Fruit fly (Drosophila melanogaster) whole organism, pupa: Measurements from ENCODE around the gene isoQC.
A peak's percentile ranks its signal among the peaks of the same experiment; 100 is the strongest.

Experiments
- CG10348 ChIP-seq: fragments of 200-800 bp; sonication (Bioruptor generic); IDR thresholded peaks from 2 replicates; pipeline ENCODE4 v1.3.6; 2022; ENCODE audit warnings: missing biosample characterization, missing genetic modification characterization
- CG12605 ChIP-seq: fragments of 200-800 bp; sonication (Bioruptor generic); IDR thresholded peaks from 2 replicates; pipeline ENCODE4 v1.3.6; 2022; ENCODE audit warnings: missing biosample characterization, missing genetic modification characterization
- CG13204 ChIP-seq: fragments of 200-800 bp; sonication (Bioruptor generic); optimal IDR thresholded peaks from 2 replicates; lab custom pipeline; 2018; ENCODE audit warnings: missing biosample characterization, mild to moderate bottlenecking, missing genetic modification characterization, moderate library complexity
- CG14655 ChIP-seq: fragments of 200-800 bp; sonication (Bioruptor generic); optimal IDR thresholded peaks from 3 replicates; lab custom pipeline; 2017; ENCODE audit warnings: mild to moderate bottlenecking, missing biosample characterization, missing genetic modification reagents, missing genetic modification characterization
- CG15710 ChIP-seq: fragments of 200-800 bp; sonication (Bioruptor generic); optimal IDR thresholded peaks from 2 replicates; lab custom pipeline; 2018; ENCODE audit warnings: missing biosample characterization, mild to moderate bottlenecking, missing genetic modification characterization, moderate library complexity
- CG17806 ChIP-seq: fragments of 200-800 bp; sonication (Bioruptor generic); optimal IDR thresholded peaks from 2 replicates; lab custom pipeline; 2018; ENCODE audit warnings: missing biosample characterization, mild to moderate bottlenecking, missing genetic modification characterization, moderate library complexity
- CG32121 ChIP-seq: fragments of 200-800 bp; sonication (Bioruptor generic); IDR thresholded peaks from 2 replicates; pipeline ENCODE4 v1.3.6; 2022; ENCODE audit warnings: missing biosample characterization, missing genetic modification characterization
- CG34367 ChIP-seq: fragments of 200-800 bp; sonication (Bioruptor generic); optimal IDR thresholded peaks from 2 replicates; lab custom pipeline; 2018; ENCODE audit warnings: missing biosample characterization, mild to moderate bottlenecking, missing genetic modification characterization
- CG4496 ChIP-seq: fragments of 200-800 bp; sonication (Bioruptor generic); IDR thresholded peaks from 3 replicates; pipeline ENCODE4 v1.3.6; 2022; ENCODE audit warnings: missing biosample characterization, missing genetic modification characterization
- CG8159 ChIP-seq: fragments of 200-800 bp; sonication (Bioruptor generic); optimal IDR thresholded peaks from 3 replicates; lab custom pipeline; 2018; ENCODE audit warnings: missing biosample characterization, mild to moderate bottlenecking, missing genetic modification characterization, moderate library complexity
- CG8301 ChIP-seq: fragments of 200-800 bp; sonication (Bioruptor generic); optimal IDR thresholded peaks from 2 replicates; lab custom pipeline; 2018; ENCODE audit warnings: missing biosample characterization, mild to moderate bottlenecking, missing genetic modification characterization
- CG9948 ChIP-seq: fragments of 200-800 bp; sonication (Bioruptor generic); optimal IDR thresholded peaks from 2 replicates; lab custom pipeline; 2018; ENCODE audit warnings: missing biosample characterization, mild to moderate bottlenecking, missing genetic modification characterization, moderate library complexity
- D1 ChIP-seq: fragments of 200-800 bp; sonication (Bioruptor generic); optimal IDR thresholded peaks from 2 replicates; lab custom pipeline; 2018; ENCODE audit warnings: missing biosample characterization, mild to moderate bottlenecking, missing genetic modification characterization, moderate library complexity
- EcR ChIP-seq: fragments of 200-800 bp; sonication (Bioruptor generic); optimal IDR thresholded peaks from 3 replicates; lab custom pipeline; 2019; ENCODE audit warnings: missing biosample characterization, missing genetic modification characterization, mild to moderate bottlenecking, moderate library complexity, missing genetic modification reagents
- Ets98B ChIP-seq: fragments of 200-800 bp; sonication (Bioruptor generic); IDR thresholded peaks from 2 replicates; pipeline ENCODE4 v1.3.6; 2022; ENCODE audit warnings: missing biosample characterization, missing genetic modification characterization
- Pif1A ChIP-seq: fragments of 200-800 bp; sonication (Bioruptor generic); optimal IDR thresholded peaks from 3 replicates; lab custom pipeline; 2016; ENCODE audit warnings: missing biosample characterization, missing genetic modification characterization
- Pif1B ChIP-seq: fragments of 200-800 bp; sonication (Bioruptor generic); optimal IDR thresholded peaks from 3 replicates; lab custom pipeline; 2016; ENCODE audit warnings: missing biosample characterization, missing genetic modification characterization
- Snoo ChIP-seq: fragments of 200-800 bp; sonication (Bioruptor generic); optimal IDR thresholded peaks from 3 replicates; lab custom pipeline; 2017; ENCODE audit warnings: missing biosample characterization, mild to moderate bottlenecking, missing genetic modification characterization, inconsistent platforms
- fd96Ca ChIP-seq: fragments of 200-800 bp; sonication (Bioruptor generic); IDR thresholded peaks from 3 replicates; pipeline ENCODE4 v1.3.6; 2022; ENCODE audit warnings: missing biosample characterization, missing genetic modification characterization
- gl ChIP-seq: fragments of 200-800 bp; sonication (Bioruptor generic); optimal IDR thresholded peaks from 2 replicates; lab custom pipeline; 2018; ENCODE audit warnings: missing biosample characterization, mild to moderate bottlenecking, missing genetic modification characterization
- rn ChIP-seq: fragments of 200-800 bp; sonication (Bioruptor generic); IDR thresholded peaks from 2 replicates; pipeline ENCODE4 v1.3.6; 2022; ENCODE audit warnings: missing biosample characterization, missing genetic modification characterization

The isoQC gene

dm6 chr3L:20520687-20521169, 46.5 kb downstream of the isoQC start, which contains the start of the genes mTerf3 and CG5104:
Gene mTerf3, minus strand, starts transcription at chr3L:20520772.
Gene CG5104, plus strand, starts transcription at chr3L:20521009.
- TF ChIP-seq rn (GFP tag; lab: Robert Waterston, UW) (no peak), EcR (GFP tag; lab: Kevin White, UChicago) (peak; percentile 3), CG13204 (GFP tag; lab: Kevin White, UChicago) (no peak), CG32121 (GFP tag; lab: Robert Waterston, UW) (no peak), fd96Ca (GFP tag; lab: Robert Waterston, UW) (no peak)

- TF ChIP-seq CG32121 (GFP tag; lab: Robert Waterston, UW) (peak; percentile 23; the same call in 1 of the 2 replicates), D1 (tag; lab: Kevin White, UChicago) (no peak)
- TF ChIP-seq, all 21 proteins: peak for 1
Measured at dm6 chr3L:20524409-20525010, 50.2 kb downstream of the isoQC start.

dm6 chr3L:20525743-20526142, 51.5 kb downstream of the isoQC start:
- TF ChIP-seq fd96Ca (GFP tag; lab: Robert Waterston, UW) (no peak), CG13204 (GFP tag; lab: Kevin White, UChicago) (no peak), EcR (GFP tag; lab: Kevin White, UChicago) (no peak), CG34367 (tag; lab: Kevin White, UChicago) (no peak), Pif1B (GFP tag; lab: Kevin White, UChicago) (no peak), gl (tag; lab: Kevin White, UChicago) (no peak), CG12605 (GFP tag; lab: Robert Waterston, UW) (no peak), CG32121 (GFP tag; lab: Robert Waterston, UW) (no peak), CG14655 (GFP tag; lab: Kevin White, UChicago) (no peak), CG17806 (tag; lab: Kevin White, UChicago) (no peak), CG9948 (tag; lab: Kevin White, UChicago) (no peak), rn (GFP tag; lab: Robert Waterston, UW) (no peak)

- TF ChIP-seq CG8301 (tag; lab: Kevin White, UChicago) (no peak), CG34367 (tag; lab: Kevin White, UChicago) (no peak), CG9948 (tag; lab: Kevin White, UChicago) (no peak), Ets98B (no peak), fd96Ca (GFP tag; lab: Robert Waterston, UW) (no peak), CG17806 (tag; lab: Kevin White, UChicago) (no peak), CG8159 (tag; lab: Kevin White, UChicago) (no peak), EcR (GFP tag; lab: Kevin White, UChicago) (no peak), CG12605 (GFP tag; lab: Robert Waterston, UW) (no peak), gl (tag; lab: Kevin White, UChicago) (no peak), CG10348 (GFP tag; lab: Robert Waterston, UW) (no peak), CG32121 (GFP tag; lab: Robert Waterston, UW) (no peak), CG15710 (no peak), CG4496 (no peak), Snoo (tag; lab: Kevin White, UChicago) (no peak), rn (GFP tag; lab: Robert Waterston, UW) (no peak), CG14655 (GFP tag; lab: Kevin White, UChicago) (no peak), Pif1A (GFP tag; lab: Kevin White, UChicago) (no peak)
Measured at dm6 chr3L:20526143-20526195, 51.7 kb downstream of the isoQC start, which contains the start of gene Pss. Gene Pss, minus strand, starts transcription at chr3L:20526174.

dm6 chr3L:20526196-20526740, 52.0 kb downstream of the isoQC start, which contains the start of gene Nubp2:
Gene Nubp2, plus strand, starts transcription at chr3L:20526576.
- TF ChIP-seq gl (tag; lab: Kevin White, UChicago) (peak; percentile 78), CG15710 (peak; percentile 96), fd96Ca (GFP tag; lab: Robert Waterston, UW) (peak; percentile 81), CG13204 (GFP tag; lab: Kevin White, UChicago) (no peak), CG8159 (tag; lab: Kevin White, UChicago) (peak; percentile 95), rn (GFP tag; lab: Robert Waterston, UW) (peak; percentile 84), CG14655 (GFP tag; lab: Kevin White, UChicago) (peak; percentile 95), EcR (GFP tag; lab: Kevin White, UChicago) (peak; percentile 4), CG34367 (tag; lab: Kevin White, UChicago) (peak; percentile 90), CG4496 (peak; percentile 92), Pif1B (GFP tag; lab: Kevin White, UChicago) (peak; percentile 89), CG8301 (tag; lab: Kevin White, UChicago) (peak; percentile 93), Pif1A (GFP tag; lab: Kevin White, UChicago) (peak; percentile 92), CG17806 (tag; lab: Kevin White, UChicago) (peak; percentile 93), CG32121 (GFP tag; lab: Robert Waterston, UW) (peak; percentile 86), D1 (tag; lab: Kevin White, UChicago) (peak; percentile 85), CG10348 (GFP tag; lab: Robert Waterston, UW) (peak; percentile 78), Ets98B (peak; percentile 86), CG9948 (tag; lab: Kevin White, UChicago) (peak; percentile 95), CG12605 (GFP tag; lab: Robert Waterston, UW) (peak; percentile 72), Snoo (tag; lab: Kevin White, UChicago) (peak; percentile 90)
